Fruit fly (Drosophila melanogaster) S2 (cell line): ENCODE data around the gene B-H1.

Source experiments
- CG8478 ChIP-seq: fragments of >200 bp; optimal IDR thresholded peaks from 2 replicates; lab custom pipeline; 2018
- CTCF ChIP-seq, 2 experiments: fragments of >200 bp; optimal IDR thresholded peaks; 2 replicates each; lab custom pipeline; 2018

- no peak for TF ChIP-seq CG8478 (lab: Kevin White, UChicago)
- no peak for TF ChIP-seq CTCF (optimal IDR thresholded peaks at IDR 0.05; lab: Kevin White, UChicago)
Observed at dm6 chrX:17351554-17351953, 45.7 kb upstream of the B-H1 start.
